Worm (Caenorhabditis elegans): Measurements from ENCODE around the gene Y66D12A.13.

Y66D12A.13 gene

DNA sequence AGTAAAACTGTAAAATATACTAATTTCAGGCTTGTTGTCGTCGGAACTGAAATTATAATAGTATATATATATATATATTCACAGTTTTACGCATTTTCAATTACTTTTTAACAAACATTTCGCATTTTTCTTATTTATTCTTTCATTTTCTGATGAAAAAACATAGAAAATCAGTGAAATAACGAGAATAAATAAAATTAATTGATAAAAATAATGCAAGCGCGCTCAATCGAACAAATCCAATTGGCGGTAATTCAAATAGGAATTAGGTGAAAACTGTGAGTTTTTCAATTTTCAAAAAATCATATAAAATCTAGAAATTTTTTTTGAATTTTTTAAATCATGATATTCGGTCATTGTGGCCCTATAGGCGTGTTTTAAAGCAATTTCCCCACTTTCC is 38.0 kb upstream of the Y66D12A.13 start:
- TF ChIP-seq sptf-1 (tag; optimal IDR thresholded peaks at IDR 0.05), result no peak
- TF ChIP-seq mab-5 (tag; optimal IDR thresholded peaks at IDR 0.05), result no peak
- TF ChIP-seq ham-2 (GFP tag; optimal IDR thresholded peaks at IDR 0.05), result no peak
- no peak for TF ChIP-seq snpc-4 (tag; optimal IDR thresholded peaks at IDR 0.05)
- no peak for TF ChIP-seq elt-1 (tag; optimal IDR thresholded peaks at IDR 0.05; ENCODE audit: borderline replicate concordance, insufficient read depth)
- TF ChIP-seq elt-3 (tag; optimal IDR thresholded peaks at IDR 0.05), result no peak
- no peak for TF ChIP-seq nhr-237 (tag; optimal IDR thresholded peaks at IDR 0.05)
- TF ChIP-seq mep-1 (tag; optimal IDR thresholded peaks at IDR 0.05), result no peak
- no peak for TF ChIP-seq nhr-12 (tag; optimal IDR thresholded peaks at IDR 0.05)
- no peak for TF ChIP-seq unc-39 (tag; optimal IDR thresholded peaks at IDR 0.05)
- TF ChIP-seq pha-4 (tag; optimal IDR thresholded peaks at IDR 0.05), result no peak
- no peak for TF ChIP-seq ceh-83 (GFP tag; optimal IDR thresholded peaks at IDR 0.05)
- no peak for TF ChIP-seq lin-32 (GFP tag; optimal IDR thresholded peaks at IDR 0.05)
- no peak for TF ChIP-seq nhr-2 (tag; optimal IDR thresholded peaks at IDR 0.05)

DNA sequence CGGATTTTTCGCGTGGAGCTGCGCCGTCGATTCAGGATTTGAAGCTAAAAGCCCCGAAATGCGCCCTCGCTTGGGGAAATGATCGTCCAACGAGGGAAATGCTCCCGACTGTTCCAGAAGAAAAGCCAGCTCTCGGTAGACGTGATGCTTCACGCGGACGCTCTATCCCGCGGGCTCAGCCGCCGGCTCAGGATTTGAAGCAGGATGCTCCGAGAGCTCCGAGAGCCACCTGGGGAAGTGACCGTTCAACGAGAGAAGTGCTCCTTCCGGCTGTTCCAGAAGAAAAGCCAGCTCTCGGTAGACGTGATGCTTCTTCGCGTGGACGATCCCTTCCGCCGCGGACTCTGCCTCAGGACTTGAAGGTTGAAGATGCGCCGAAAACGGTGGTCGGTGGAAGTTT is 37.3 kb upstream of the Y66D12A.13 start:
- TF ChIP-seq mls-2 (tag; optimal IDR thresholded peaks at IDR 0.05) (no peak), drap-1 (GFP tag; optimal IDR thresholded peaks at IDR 0.05) (no peak), hlh-1 (tag; optimal IDR thresholded peaks at IDR 0.05) (no peak), elt-1 (tag; optimal IDR thresholded peaks at IDR 0.05; ENCODE audit: borderline replicate concordance, insufficient read depth) (no peak), cnd-1 (tag; optimal IDR thresholded peaks at IDR 0.05) (no peak), ham-2 (GFP tag; optimal IDR thresholded peaks at IDR 0.05) (no peak), lsy-2 (tag; optimal IDR thresholded peaks at IDR 0.05) (no peak), ceh-43 (GFP tag; optimal IDR thresholded peaks at IDR 0.05) (no peak), unc-39 (tag; optimal IDR thresholded peaks at IDR 0.05) (no peak), blmp-1 (tag; optimal IDR thresholded peaks at IDR 0.05) (no peak), ceh-83 (GFP tag; optimal IDR thresholded peaks at IDR 0.05) (no peak), unc-120 (tag; optimal IDR thresholded peaks at IDR 0.05; ENCODE audit: poor library complexity, severe bottlenecking) (no peak), lin-32 (GFP tag; optimal IDR thresholded peaks at IDR 0.05) (no peak)

DNA sequence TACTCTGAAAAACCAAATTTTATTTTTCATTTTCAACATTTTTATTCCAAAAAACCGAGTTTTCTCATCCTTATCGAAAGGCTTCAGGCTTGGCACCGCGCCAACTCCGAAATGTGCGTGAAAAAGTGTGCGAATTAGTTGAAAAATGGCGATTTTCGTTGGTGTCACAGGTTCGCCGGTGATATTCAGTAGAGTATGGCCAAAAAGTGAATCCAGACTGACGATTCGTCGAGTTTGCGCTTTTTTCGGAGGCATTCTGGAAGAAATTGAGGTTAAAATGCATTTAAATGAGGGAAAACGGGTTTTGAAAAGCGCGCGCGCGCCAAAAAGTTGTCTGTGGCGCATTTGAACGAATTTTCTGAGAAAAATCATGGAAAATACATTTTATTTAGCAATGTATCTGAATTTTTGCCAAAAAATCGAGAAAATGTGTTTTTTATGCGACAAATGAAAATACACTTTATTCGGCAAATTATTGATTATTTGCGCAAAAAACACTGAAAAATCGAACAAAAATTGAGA is 24.6 kb upstream of the Y66D12A.13 start, which contains the start of the genes Y66D12A.16 and such-1:
Gene Y66D12A.16 (plus strand): TSS at position 51 of the 522 bp plus-strand sequence.
Gene such-1 (minus strand): TSS at position 256 of the 522 bp plus-strand sequence.
- no peak for TF ChIP-seq ztf-11 (tag; optimal IDR thresholded peaks at IDR 0.05)
- no peak for TF ChIP-seq zip-8 (tag; optimal IDR thresholded peaks at IDR 0.05)
- no peak for TF ChIP-seq unc-120 (tag; optimal IDR thresholded peaks at IDR 0.05; ENCODE audit: poor library complexity, severe bottlenecking)
- no peak for TF ChIP-seq blmp-1 (tag; optimal IDR thresholded peaks at IDR 0.05)
- TF ChIP-seq elt-1 (tag; optimal IDR thresholded peaks at IDR 0.05; ENCODE audit: borderline replicate concordance, insufficient read depth), result no peak
- TF ChIP-seq unc-39 (tag; optimal IDR thresholded peaks at IDR 0.05), result no peak
- TF ChIP-seq nhr-28 (tag; optimal IDR thresholded peaks at IDR 0.05), result no peak
- TF ChIP-seq sptf-1 (tag; optimal IDR thresholded peaks at IDR 0.05), result no peak
- no peak for TF ChIP-seq bed-3 (GFP tag; optimal IDR thresholded peaks at IDR 0.05)
- no peak for TF ChIP-seq snpc-4 (tag; optimal IDR thresholded peaks at IDR 0.05)
- no peak for TF ChIP-seq mls-2 (tag; optimal IDR thresholded peaks at IDR 0.05)
- TF ChIP-seq nhr-76 (tag; optimal IDR thresholded peaks at IDR 0.05), result no peak
- TF ChIP-seq cnd-1 (tag; optimal IDR thresholded peaks at IDR 0.05), result no peak

DNA sequence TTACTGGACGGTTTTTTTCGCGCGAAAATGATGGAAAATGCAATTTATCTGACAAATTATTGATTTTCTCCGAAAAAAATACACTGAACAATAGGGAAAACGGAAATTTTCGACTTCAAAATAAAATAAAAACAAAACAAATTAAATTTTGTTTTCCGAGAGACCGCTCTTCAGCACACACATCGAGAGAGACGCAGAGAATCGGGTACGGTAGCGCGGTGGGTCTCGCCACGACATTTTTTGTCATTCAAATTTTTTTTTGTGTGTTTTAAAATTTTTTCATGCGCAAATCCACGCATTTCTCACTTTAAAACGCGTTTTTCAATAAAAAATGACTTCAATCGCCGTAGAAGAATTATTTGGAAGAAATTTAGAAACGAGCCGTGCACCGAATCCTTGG is 24.1 kb upstream of the Y66D12A.13 start:
- TF ChIP-seq hlh-1 (tag; optimal IDR thresholded peaks at IDR 0.05) (no peak), lsy-2 (tag; optimal IDR thresholded peaks at IDR 0.05) (no peak), unc-39 (tag; optimal IDR thresholded peaks at IDR 0.05) (no peak), lin-13 (tag; optimal IDR thresholded peaks at IDR 0.05) (no peak), snpc-4 (tag; optimal IDR thresholded peaks at IDR 0.05) (no peak), ham-2 (GFP tag; optimal IDR thresholded peaks at IDR 0.05) (no peak), unc-62 (GFP tag; optimal IDR thresholded peaks at IDR 0.05) (no peak), sem-2 (GFP tag; optimal IDR thresholded peaks at IDR 0.05) (no peak), ceh-39 (tag; optimal IDR thresholded peaks at IDR 0.05) (no peak), sptf-1 (tag; optimal IDR thresholded peaks at IDR 0.05) (no peak), blmp-1 (tag; optimal IDR thresholded peaks at IDR 0.05) (no peak), nhr-28 (tag; optimal IDR thresholded peaks at IDR 0.05) (no peak), mab-5 (tag; optimal IDR thresholded peaks at IDR 0.05) (no peak), flh-1 (GFP tag; optimal IDR thresholded peaks at IDR 0.05) (no peak), nhr-2 (tag; optimal IDR thresholded peaks at IDR 0.05) (no peak), elt-1 (tag; optimal IDR thresholded peaks at IDR 0.05; ENCODE audit: borderline replicate concordance, insufficient read depth) (no peak), ceh-43 (GFP tag; optimal IDR thresholded peaks at IDR 0.05) (no peak), elt-3 (tag; optimal IDR thresholded peaks at IDR 0.05) (no peak), unc-120 (tag; optimal IDR thresholded peaks at IDR 0.05; ENCODE audit: poor library complexity, severe bottlenecking) (no peak), drap-1 (GFP tag; optimal IDR thresholded peaks at IDR 0.05) (no peak)

Measured in whole organism, mixed stage, embryonic.